Worm (Caenorhabditis elegans) whole organism, L2 larva: ENCODE data around the gene str-182.

Experiments used
- C34F6.9 ChIP-seq: fragments of 150-350 bp; optimal IDR thresholded peaks from 2 replicates; lab custom pipeline; 2014; ENCODE audit warnings: missing biosample characterization, missing genetic modification characterization
- F13H6.1 ChIP-seq: sonication (generic microtip); optimal IDR thresholded peaks from 2 replicates; lab custom pipeline; 2016; ENCODE audit warnings: missing genetic modification characterization, missing compliant biosample characterization
- R02D3.7 ChIP-seq: fragments of 150-350 bp; optimal IDR thresholded peaks from 2 replicates; lab custom pipeline; 2014; ENCODE audit warnings: missing biosample characterization, missing genetic modification characterization
- Y55F3AM.14 ChIP-seq: fragments of 200-800 bp; sonication (Bioruptor generic); optimal IDR thresholded peaks from 2 replicates; lab custom pipeline; 2018; ENCODE audit warnings: mild to moderate bottlenecking, missing genetic modification characterization, missing compliant biosample characterization
- ZK546.5 ChIP-seq: sonication (generic microtip); optimal IDR thresholded peaks from 2 replicates; lab custom pipeline; 2017; ENCODE audit warnings: missing biosample characterization, missing genetic modification characterization
- alr-1 ChIP-seq: fragments of 150-350 bp; optimal IDR thresholded peaks from 2 replicates; lab custom pipeline; 2014; ENCODE audit warnings: missing biosample characterization, missing genetic modification characterization
- aly-2 ChIP-seq: fragments of 150-350 bp; optimal IDR thresholded peaks from 2 replicates; lab custom pipeline; 2014; ENCODE audit warnings: missing biosample characterization, missing genetic modification characterization
- ama-1 ChIP-seq: fragments of 150-350 bp; optimal IDR thresholded peaks from 2 replicates; lab custom pipeline; 2018; ENCODE audit warnings: inconsistent platforms
- blmp-1 ChIP-seq: sonication (generic microtip); optimal IDR thresholded peaks from 2 replicates; lab custom pipeline; 2017; ENCODE audit warnings: missing genetic modification characterization, mild to moderate bottlenecking, missing compliant biosample characterization, antibody characterized with exemption, moderate library complexity; ENCODE audit not compliant: insufficient read depth
- ceh-16 ChIP-seq: fragments of 150-350 bp; optimal IDR thresholded peaks from 2 replicates; lab custom pipeline; 2014; ENCODE audit warnings: missing biosample characterization, missing genetic modification characterization
- ceh-82 ChIP-seq: fragments of 150-350 bp; optimal IDR thresholded peaks from 2 replicates; lab custom pipeline; 2014; ENCODE audit warnings: missing biosample characterization, missing genetic modification characterization
- dmd-4 ChIP-seq: sonication (generic microtip); optimal IDR thresholded peaks from 2 replicates; lab custom pipeline; 2017; ENCODE audit warnings: missing biosample characterization, missing genetic modification characterization
- elt-3 ChIP-seq: sonication (generic microtip); optimal IDR thresholded peaks from 2 replicates; lab custom pipeline; 2017; ENCODE audit warnings: missing biosample characterization, missing genetic modification characterization
- fos-1 ChIP-seq: fragments of 150-350 bp; optimal IDR thresholded peaks from 2 replicates; lab custom pipeline; 2014; ENCODE audit warnings: missing biosample characterization, missing genetic modification characterization
- lin-11 ChIP-seq: fragments of 150-350 bp; sonication (generic microtip); optimal IDR thresholded peaks from 2 replicates; lab custom pipeline; 2014; ENCODE audit warnings: missing biosample characterization, missing genetic modification characterization, inconsistent platforms, mixed read lengths
- lsy-2 ChIP-seq, 2 experiments: fragments of 150-350 bp in 1 of 2; sonication (generic microtip) in 1 of 2; optimal IDR thresholded peaks; 2 replicates each; lab custom pipeline; 2014 to 2017; ENCODE audit warnings: missing biosample characterization in 2 of 2, missing genetic modification characterization in 2 of 2
- mab-5 ChIP-seq: fragments of 150-350 bp; optimal IDR thresholded peaks from 2 replicates; lab custom pipeline; 2014; ENCODE audit warnings: missing biosample characterization, missing genetic modification characterization
- mbf-1 ChIP-seq: sonication (generic microtip); optimal IDR thresholded peaks from 2 replicates; lab custom pipeline; 2017; ENCODE audit warnings: missing biosample characterization, missing genetic modification characterization
- mdl-1 ChIP-seq, 2 experiments: fragments of 150-350 bp in 1 of 2; sonication (generic microtip) in 1 of 2; optimal IDR thresholded peaks; 2 replicates each; lab custom pipeline; 2017; ENCODE audit warnings: missing biosample characterization in 2 of 2, missing genetic modification characterization in 2 of 2
- nhr-10 ChIP-seq: sonication (generic microtip); optimal IDR thresholded peaks from 2 replicates; lab custom pipeline; 2017; ENCODE audit warnings: missing biosample characterization, missing genetic modification characterization
- nhr-11 ChIP-seq: fragments of 150-350 bp; optimal IDR thresholded peaks from 2 replicates; lab custom pipeline; 2014; ENCODE audit warnings: missing biosample characterization, missing genetic modification characterization
- nhr-12 ChIP-seq: fragments of 150-350 bp; optimal IDR thresholded peaks from 2 replicates; lab custom pipeline; 2014; ENCODE audit warnings: missing biosample characterization, missing genetic modification characterization
- nhr-129 ChIP-seq: fragments of 150-350 bp; optimal IDR thresholded peaks from 2 replicates; lab custom pipeline; 2014; ENCODE audit warnings: missing biosample characterization, missing genetic modification characterization
- nhr-237 ChIP-seq: fragments of 150-350 bp; optimal IDR thresholded peaks from 2 replicates; lab custom pipeline; 2014; ENCODE audit warnings: missing biosample characterization, missing genetic modification characterization
- nhr-25 ChIP-seq: fragments of 150-350 bp; sonication (generic microtip); optimal IDR thresholded peaks from 3 replicates; lab custom pipeline; 2014; ENCODE audit warnings: missing biosample characterization, missing genetic modification characterization
- nhr-6 ChIP-seq: fragments of 150-350 bp; optimal IDR thresholded peaks from 2 replicates; lab custom pipeline; 2014; ENCODE audit warnings: missing biosample characterization, missing genetic modification characterization
- nhr-77 ChIP-seq: fragments of 150-350 bp; optimal IDR thresholded peaks from 2 replicates; lab custom pipeline; 2014; ENCODE audit warnings: missing biosample characterization, missing genetic modification characterization
- peb-1 ChIP-seq: fragments of 150-350 bp; optimal IDR thresholded peaks from 2 replicates; lab custom pipeline; 2014; ENCODE audit warnings: missing biosample characterization, missing genetic modification characterization
- skn-1 ChIP-seq: sonication (generic microtip); optimal IDR thresholded peaks from 2 replicates; lab custom pipeline; 2017; ENCODE audit warnings: missing biosample characterization, missing genetic modification characterization
- sma-3 ChIP-seq: sonication (generic microtip); optimal IDR thresholded peaks from 2 replicates; lab custom pipeline; 2016; ENCODE audit warnings: missing genetic modification reagents, missing genetic modification characterization, missing compliant biosample characterization
- sma-9 ChIP-seq, 2 experiments: fragments of 150-350 bp in 1 of 2; sonication (generic microtip) in 1 of 2; optimal IDR thresholded peaks; 2 replicates each; lab custom pipeline; 2014 to 2016; ENCODE audit warnings: missing genetic modification characterization in 2 of 2, mild to moderate bottlenecking in 1 of 2, missing biosample characterization in 1 of 2, missing compliant biosample characterization in 1 of 2, missing genetic modification reagents in 1 of 2, moderate library complexity in 1 of 2
- snpc-4 ChIP-seq: fragments of 150-350 bp; optimal IDR thresholded peaks from 2 replicates; lab custom pipeline; 2014; ENCODE audit warnings: missing biosample characterization, missing genetic modification characterization
- unc-39 ChIP-seq: fragments of 150-350 bp; optimal IDR thresholded peaks from 2 replicates; lab custom pipeline; 2014; ENCODE audit warnings: missing biosample characterization, missing genetic modification characterization
- unc-55 ChIP-seq: fragments of 150-350 bp; sonication (generic microtip); optimal IDR thresholded peaks from 3 replicates; lab custom pipeline; 2014; ENCODE audit warnings: missing biosample characterization, missing genetic modification reagents, missing genetic modification characterization
- unc-62 ChIP-seq: fragments of 150-350 bp; optimal IDR thresholded peaks from 2 replicates; lab custom pipeline; 2014; ENCODE audit warnings: missing biosample characterization, missing genetic modification reagents, missing genetic modification characterization
- ztf-1 ChIP-seq: fragments of 200-800 bp; sonication (Bioruptor generic); conservative IDR thresholded peaks from 2 replicates; pipeline ENCODE4 v1.3.6; 2022; ENCODE audit warnings: missing genetic modification characterization, missing compliant biosample characterization
- ztf-11 ChIP-seq: sonication (generic microtip); optimal IDR thresholded peaks from 2 replicates; lab custom pipeline; 2017; ENCODE audit warnings: missing biosample characterization, missing genetic modification characterization
- ztf-4 ChIP-seq: fragments of 150-350 bp; optimal IDR thresholded peaks from 2 replicates; lab custom pipeline; 2014; ENCODE audit warnings: missing biosample characterization, missing genetic modification characterization

Gene str-182

ce11 chrV:10241121-10241803, 8.0 kb upstream of the str-182 start, which contains the start of the genes C12D8.21 and col-148:
Gene C12D8.21 (minus strand): TSS chrV:10241188.
Gene col-148 (plus strand): TSS chrV:10241753.
- TF ChIP-seq nhr-25 (tag; lab: Kevin White, UChicago) (no peak), ztf-11 (no peak), unc-62 (no peak), ama-1 (lab: Kevin White, UChicago) (no peak), mdl-1 (tag; optimal IDR thresholded peaks at IDR 0.05; lab: Kevin White, UChicago) (no peak)

ce11 chrV:10239861-10240260, 6.6 kb upstream of the str-182 start, which contains the start of gene fipr-8:
Gene fipr-8 (minus strand): TSS chrV:10239961.
- TF ChIP-seq ztf-4 (tag; lab: Kevin White, UChicago) = no peak
- TF ChIP-seq ztf-1 (GFP tag; lab: Robert Waterston, UW) = no peak
- TF ChIP-seq mdl-1 (tag; optimal IDR thresholded peaks at IDR 0.05; lab: Kevin White, UChicago) = no peak
- no peak for TF ChIP-seq elt-3
- TF ChIP-seq ama-1 (lab: Kevin White, UChicago) = no peak
- no peak for TF ChIP-seq nhr-129 (tag; lab: Kevin White, UChicago)
- no peak for TF ChIP-seq Y55F3AM.14
- TF ChIP-seq lsy-2 (tag; optimal IDR thresholded peaks at IDR 0.05; lab: Kevin White, UChicago) = no peak
- TF ChIP-seq sma-9 (GFP tag; optimal IDR thresholded peaks at IDR 0.05; lab: Kevin White, UChicago) = no peak
- no peak for TF ChIP-seq sma-9 (tag; optimal IDR thresholded peaks at IDR 0.05; lab: Kevin White, UChicago)
- TF ChIP-seq dmd-4 (tag; lab: Kevin White, UChicago) = no peak
- TF ChIP-seq nhr-6 (tag; lab: Kevin White, UChicago) = no peak
- TF ChIP-seq nhr-237 (tag; lab: Kevin White, UChicago) = no peak
- TF ChIP-seq lin-11 = no peak
- no peak for TF ChIP-seq F13H6.1 (tag; lab: Kevin White, UChicago)

ce11 chrV:10238665-10239064, 5.4 kb upstream of the str-182 start, which contains the start of gene fubl-1:
Gene fubl-1 (minus strand): TSS chrV:10238866.
- no peak for TF ChIP-seq ZK546.5
- no peak for TF ChIP-seq peb-1 (tag; lab: Kevin White, UChicago)
- TF ChIP-seq nhr-10 (tag; lab: Kevin White, UChicago) = no peak
- TF ChIP-seq dmd-4 (tag; lab: Kevin White, UChicago) = no peak
- no peak for TF ChIP-seq ztf-11
- TF ChIP-seq ama-1 (lab: Kevin White, UChicago) = peak; percentile 29
- TF ChIP-seq mbf-1 = no peak
- TF ChIP-seq unc-62 = no peak
- no peak for TF ChIP-seq sma-9 (GFP tag; optimal IDR thresholded peaks at IDR 0.05; lab: Kevin White, UChicago)
- TF ChIP-seq sma-9 (tag; optimal IDR thresholded peaks at IDR 0.05; lab: Kevin White, UChicago) = no peak
- TF ChIP-seq nhr-25 (tag; lab: Kevin White, UChicago) = no peak
- TF ChIP-seq fos-1 (tag; lab: Kevin White, UChicago) = no peak
- no peak for TF ChIP-seq nhr-11 (tag; lab: Kevin White, UChicago)
- no peak for TF ChIP-seq F13H6.1 (tag; lab: Kevin White, UChicago)
- TF ChIP-seq unc-39 (tag; lab: Kevin White, UChicago) = no peak
- no peak for TF ChIP-seq ceh-16 (tag; lab: Kevin White, UChicago)
- no peak for TF ChIP-seq nhr-12
- TF ChIP-seq snpc-4 (tag; lab: Kevin White, UChicago) = no peak
- no peak for TF ChIP-seq blmp-1
- no peak for TF ChIP-seq ceh-82 (tag; lab: Kevin White, UChicago)
- peak; percentile 33 for TF ChIP-seq unc-55 (GFP tag; lab: Kevin White, UChicago)
- no peak for TF ChIP-seq mdl-1 (tag; optimal IDR thresholded peaks at IDR 0.05; lab: Kevin White, UChicago)
- peak; percentile 50 for TF ChIP-seq C34F6.9 (tag; lab: Kevin White, UChicago)
- TF ChIP-seq lin-11 = peak; percentile 64
- TF ChIP-seq sma-3 (GFP tag; lab: Kevin White, UChicago) = no peak
- TF ChIP-seq Y55F3AM.14 = no peak
- no peak for TF ChIP-seq elt-3
- no peak for TF ChIP-seq alr-1 (tag; lab: Kevin White, UChicago)
- TF ChIP-seq R02D3.7 (tag; lab: Kevin White, UChicago) = no peak
- no peak for TF ChIP-seq aly-2 (tag; lab: Kevin White, UChicago)
- no peak for TF ChIP-seq ztf-1 (GFP tag; lab: Robert Waterston, UW)
- TF ChIP-seq nhr-77 (tag; lab: Kevin White, UChicago) = no peak
- TF ChIP-seq nhr-129 (tag; lab: Kevin White, UChicago) = peak; percentile 29
- peak in 1 of 2 experiments; percentile 43 for TF ChIP-seq lsy-2 (tag; optimal IDR thresholded peaks at IDR 0.05; lab: Kevin White, UChicago)
- no peak for TF ChIP-seq mab-5 (tag; lab: Kevin White, UChicago)
- no peak for TF ChIP-seq skn-1
